Worm (Caenorhabditis elegans) whole organism, midembryonic: ENCODE data around the gene H14N18.2.

Source experiments
- T22C8.4 ChIP-seq: fragments of 200-800 bp; sonication (Bioruptor generic); IDR thresholded peaks from 2 replicates; pipeline ENCODE4 v1.3.6; 2022; ENCODE audit warnings: missing genetic modification characterization, missing compliant biosample characterization
- klf-2 ChIP-seq: fragments of 200-800 bp; sonication (Bioruptor generic); conservative IDR thresholded peaks from 2 replicates; pipeline ENCODE4 v1.3.6; 2022; ENCODE audit warnings: missing genetic modification reagents, missing genetic modification characterization, missing compliant biosample characterization
- ref-1 ChIP-seq: fragments of 200-800 bp; sonication (Bioruptor generic); conservative IDR thresholded peaks from 2 replicates; pipeline ENCODE4 v1.3.6; 2022; ENCODE audit warnings: missing genetic modification reagents, missing genetic modification characterization, missing compliant biosample characterization

DNA sequence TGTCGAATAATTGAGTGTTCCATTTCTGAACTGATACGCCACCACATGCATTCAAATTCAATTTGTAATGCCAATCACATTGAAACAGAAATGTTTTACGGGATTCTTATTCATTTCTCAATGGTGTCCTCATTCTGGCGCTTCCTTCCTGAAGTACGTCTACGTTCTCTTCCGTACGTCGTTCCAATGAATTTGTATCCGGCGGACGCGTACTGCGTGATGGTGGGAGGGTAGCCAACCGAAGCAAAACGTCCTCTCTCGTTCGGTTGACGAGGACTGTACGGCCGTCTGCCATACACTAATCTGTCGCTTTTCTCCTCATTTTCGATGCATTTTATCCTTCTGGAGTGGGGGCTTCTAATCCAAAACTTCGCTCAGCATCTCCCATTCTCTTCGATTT lies 17.5 kb downstream of the H14N18.2 start:
- TF ChIP-seq T22C8.4 (GFP tag; lab: Robert Waterston, UW), result no peak
- TF ChIP-seq klf-2 (GFP tag; lab: Robert Waterston, UW), result no peak
- TF ChIP-seq ref-1 (GFP tag; lab: Robert Waterston, UW), result no peak
